Fruit fly (Drosophila melanogaster): ENCODE data around the gene meru.
A peak's percentile ranks its signal among the peaks of the same experiment; 100 is the strongest.

Gene meru

DNA sequence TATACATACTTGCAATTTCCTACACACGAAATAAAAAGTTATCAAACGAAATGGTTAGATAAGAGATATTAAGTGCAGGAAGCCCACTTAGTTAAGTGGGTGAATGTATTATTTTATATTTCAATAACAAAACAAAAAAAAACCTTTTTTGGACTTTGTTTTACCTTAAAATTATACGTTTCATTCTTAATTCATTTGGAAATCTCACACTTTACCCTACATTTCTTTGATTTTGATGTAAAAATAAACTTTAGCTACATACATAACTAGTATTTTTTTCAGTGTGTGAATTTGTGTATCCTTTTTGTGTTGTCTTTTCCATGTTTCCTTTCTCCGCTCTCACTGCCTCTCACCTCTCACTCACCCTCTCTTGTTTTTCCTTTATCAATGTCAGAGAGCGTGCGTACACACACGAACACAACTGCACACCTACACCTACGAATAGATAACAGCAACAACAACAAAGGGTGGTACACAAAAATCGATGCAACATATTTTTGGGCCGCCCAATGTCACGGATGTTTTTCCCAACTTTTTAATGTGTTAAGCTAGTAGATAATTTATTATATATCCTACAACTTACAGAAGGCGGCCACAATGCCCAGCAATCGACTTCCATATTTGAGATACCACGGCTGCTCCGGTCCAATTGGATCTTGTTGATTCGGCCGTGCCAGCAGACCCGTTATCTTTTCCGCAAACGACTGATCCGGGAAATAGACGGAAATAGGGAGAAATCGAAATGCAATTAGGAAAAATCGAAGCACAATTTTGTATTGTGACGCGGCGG, 28.3 kb downstream of the meru start (continued):
- TF ChIP-seq jigr1 (GFP tag; IDR thresholded peaks at IDR 0.05) (no peak), exex (tag; optimal IDR thresholded peaks at IDR 0.05) (peak; percentile 17), jumu (GFP tag; optimal IDR thresholded peaks at IDR 0.05) (peak; percentile 19), CG18599 (GFP tag; optimal IDR thresholded peaks at IDR 0.05) (peak; percentile 86), CG5953 (GFP tag; IDR thresholded peaks at IDR 0.05) (peak; percentile 23; the same call in 1 of the 2 replicates), Sox102F (GFP tag; optimal IDR thresholded peaks at IDR 0.05) (peak; percentile 79), lab (GFP tag; optimal IDR thresholded peaks at IDR 0.05) (peak; percentile 87), ken (GFP tag; IDR thresholded peaks at IDR 0.05) (no peak), Oaz (GFP tag; IDR thresholded peaks at IDR 0.05) (0 out of 2 replicates have a peak, but pooled peaks have one; percentile 23), Dref (GFP tag; IDR thresholded peaks at IDR 0.05) (no peak), danr (GFP tag; IDR thresholded peaks at IDR 0.05) (0 out of 2 replicates have a peak, but pooled peaks have one; percentile 16), sim (GFP tag; IDR thresholded peaks at IDR 0.05) (peak; percentile 12; the same call in 1 of the 2 replicates), Hr51 (GFP tag; optimal IDR thresholded peaks at IDR 0.05) (peak; percentile 46 to 85), trem (tag; optimal IDR thresholded peaks at IDR 0.05) (peak; percentile 22), CG2199 (GFP tag; IDR thresholded peaks at IDR 0.05) (0 out of 3 replicates have a peak, but pooled peaks have one; percentile 58), gce (GFP tag; IDR thresholded peaks at IDR 0.05) (no peak), fd3F (GFP tag; optimal IDR thresholded peaks at IDR 0.05) (peak; percentile 42), pfk (GFP tag; optimal IDR thresholded peaks at IDR 0.05) (no peak), CG12071 (GFP tag; optimal IDR thresholded peaks at IDR 0.05) (no peak), stc (GFP tag; IDR thresholded peaks at IDR 0.05) (peak; percentile 65), sens (GFP tag) (peak; percentile 94), ATbp (GFP tag; optimal IDR thresholded peaks at IDR 0.05) (peak; percentile 68), tup (GFP tag; optimal IDR thresholded peaks at IDR 0.05) (no peak), Xrp1 (GFP tag; IDR thresholded peaks at IDR 0.05) (peak; percentile 76; the same call in 1 of the 2 replicates), CG4282 (GFP tag; optimal IDR thresholded peaks at IDR 0.05) (no peak), chif (GFP tag; optimal IDR thresholded peaks at IDR 0.05) (peak; percentile 5 to 62), dpn (GFP tag; optimal IDR thresholded peaks at IDR 0.05) (peak; percentile 50 to 66), chn (GFP tag; optimal IDR thresholded peaks at IDR 0.05) (peak; percentile 6), pho (GFP tag; optimal IDR thresholded peaks at IDR 0.05) (peak; percentile 32), CG32532 (GFP tag; IDR thresholded peaks at IDR 0.05) (peak; percentile 61; the same call in 1 of the 2 replicates), Blimp-1 (GFP tag; optimal IDR thresholded peaks at IDR 0.05) (peak; percentile 76), sob (GFP tag; IDR thresholded peaks at IDR 0.05) (peak; percentile 54; the same call in 1 of the 2 replicates), CG5245 (GFP tag; optimal IDR thresholded peaks at IDR 0.05) (peak; percentile 14), CG6254 (GFP tag; optimal IDR thresholded peaks at IDR 0.05) (peak; percentile 46), Sry-δ (GFP tag; optimal IDR thresholded peaks at IDR 0.05) (no peak), CG10209 (GFP tag; optimal IDR thresholded peaks at IDR 0.05) (peak; percentile 73), grau (tag; optimal IDR thresholded peaks at IDR 0.05) (peak; percentile 75), pzg (GFP tag; optimal IDR thresholded peaks at IDR 0.05) (no peak), CG12299 (tag; optimal IDR thresholded peaks at IDR 0.05) (peak; percentile 50), CG7839 (tag; optimal IDR thresholded peaks at IDR 0.05) (peak; percentile 84), en (GFP tag; optimal IDR thresholded peaks at IDR 0.05) (no peak), pan (optimal IDR thresholded peaks at IDR 0.05) (no peak), pan (GFP tag; optimal IDR thresholded peaks at IDR 0.05 in 1 of 2, IDR thresholded peaks at IDR 0.05 in 1 of 2) (peak in 1 of 2 experiments; percentile 61), TFAM (GFP tag; optimal IDR thresholded peaks at IDR 0.05) (peak; percentile 1), HmgD (GFP tag; optimal IDR thresholded peaks at IDR 0.05) (no peak), CG12155 (GFP tag; optimal IDR thresholded peaks at IDR 0.05) (peak; percentile 65), knrl (GFP tag; IDR thresholded peaks at IDR 0.05; ENCODE audit: partially characterized antibody) (no peak), chinmo (GFP tag; IDR thresholded peaks at IDR 0.05; ENCODE audit: partially characterized antibody) (0 out of 4 replicates have a peak, but pooled peaks have one; percentile 55)

Data from whole organism, embryonic.